Worm (Caenorhabditis elegans) whole organism, L4 larva: ENCODE data around the gene vap-2.

Source experiments
- F49E8.2 ChIP-seq: sonication (generic microtip); optimal IDR thresholded peaks from 2 replicates; lab custom pipeline; 2016; ENCODE audit warnings: missing compliant biosample characterization, mild to moderate bottlenecking, missing genetic modification characterization, borderline replicate concordance
- ceh-32 ChIP-seq: sonication (generic microtip); optimal IDR thresholded peaks from 2 replicates; lab custom pipeline; 2016; ENCODE audit warnings: mild to moderate bottlenecking, missing genetic modification characterization, missing compliant biosample characterization; ENCODE audit not compliant: poor library complexity
- dmd-6 ChIP-seq: fragments of 200-800 bp; sonication (Bioruptor generic); IDR thresholded peaks from 2 replicates; pipeline ENCODE4 v1.3.6; 2022; ENCODE audit warnings: missing genetic modification reagents, missing genetic modification characterization, missing compliant biosample characterization
- lin-15B ChIP-seq: fragments of 150-350 bp; sonication (generic microtip); optimal IDR thresholded peaks from 3 replicates; lab custom pipeline; 2014; ENCODE audit warnings: missing biosample characterization, missing genetic modification characterization
- tra-1 ChIP-seq: fragments of 200-800 bp; sonication (Bioruptor generic); IDR thresholded peaks from 2 replicates; pipeline ENCODE4 v1.3.6; 2022; ENCODE audit warnings: missing genetic modification reagents, missing genetic modification characterization, missing compliant biosample characterization

DNA sequence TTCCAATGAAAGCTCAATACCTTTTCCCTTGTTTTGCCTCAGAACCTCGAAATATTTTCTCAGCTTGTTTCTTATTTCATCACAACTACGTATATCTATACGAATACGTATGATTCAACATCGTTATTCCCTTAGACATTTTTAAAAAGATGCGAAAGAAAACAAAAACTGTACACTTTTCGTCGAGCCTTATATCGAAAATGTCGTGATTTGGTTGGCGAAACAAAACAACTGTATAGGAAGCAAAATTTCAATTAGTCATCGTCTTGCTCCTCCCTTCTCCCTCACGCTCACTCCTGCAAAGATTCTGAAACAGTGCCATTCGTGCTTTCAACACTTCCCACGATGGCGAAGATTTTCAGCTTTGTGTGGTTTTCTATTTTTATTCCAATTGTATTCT is 5.1 kb downstream of the vap-2 start, which contains the start of gene ttr-14:
- TF ChIP-seq F49E8.2 (no peak), ceh-32 (tag; lab: Kevin White, UChicago) (no peak), dmd-6 (no peak), lin-15B (tag; lab: Kevin White, UChicago) (no peak), tra-1 (GFP tag; lab: Robert Waterston, UW) (no peak)
